Fruit fly (Drosophila melanogaster): ENCODE results near the gene Nnf1b.

The Nnf1b gene

dm6 chr2L:845341-846004 is 35.1 kb downstream of the Nnf1b start (continued):
- TF ChIP-seq CG33557 (GFP tag; optimal IDR thresholded peaks at IDR 0.05), result no peak
- TF ChIP-seq NK7.1 (GFP tag; optimal IDR thresholded peaks at IDR 0.05), result peak; percentile 83
- TF ChIP-seq Ravus (GFP tag; IDR thresholded peaks at IDR 0.05), result peak; percentile 73
- no peak for TF ChIP-seq vnd (GFP tag; IDR thresholded peaks at IDR 0.05; ENCODE audit: partially characterized antibody)
- no peak for TF ChIP-seq HLH4C (GFP tag; IDR thresholded peaks at IDR 0.05; ENCODE audit: partially characterized antibody)
- TF ChIP-seq zen2 (GFP tag; IDR thresholded peaks at IDR 0.05; ENCODE audit: partially characterized antibody), result no peak
- peak; percentile 72 for TF ChIP-seq CG1233 (GFP tag; optimal IDR thresholded peaks at IDR 0.05)
- TF ChIP-seq Asciz (GFP tag; optimal IDR thresholded peaks at IDR 0.05), result peak; percentile 87
- TF ChIP-seq Tbp (GFP tag; optimal IDR thresholded peaks at IDR 0.05), result no peak
- peak; percentile 31 for TF ChIP-seq CG15696 (tag; optimal IDR thresholded peaks at IDR 0.05)
- peak; percentile 31 for TF ChIP-seq CG3995 (GFP tag; optimal IDR thresholded peaks at IDR 0.05)
- TF ChIP-seq Max (GFP tag; optimal IDR thresholded peaks at IDR 0.05), result peak; percentile 62
- TF ChIP-seq MESR4 (GFP tag; optimal IDR thresholded peaks at IDR 0.05), result peak; percentile 33
- TF ChIP-seq CG3407 (GFP tag; optimal IDR thresholded peaks at IDR 0.05), result peak; percentile 78
- peak; percentile 50 for TF ChIP-seq sima (GFP tag; optimal IDR thresholded peaks at IDR 0.05)
- peak; percentile 85 for TF ChIP-seq Bteb2 (GFP tag; optimal IDR thresholded peaks at IDR 0.05)
- peak; percentile 71 for TF ChIP-seq CG5245 (GFP tag; optimal IDR thresholded peaks at IDR 0.05)
- TF ChIP-seq ERR (GFP tag; optimal IDR thresholded peaks at IDR 0.05), result peak; percentile 85
- peak; percentile 90 for TF ChIP-seq CG15269 (tag; optimal IDR thresholded peaks at IDR 0.05)
- TF ChIP-seq tx (GFP tag; optimal IDR thresholded peaks at IDR 0.05), result peak; percentile 88
- TF ChIP-seq fd64A (GFP tag; optimal IDR thresholded peaks at IDR 0.05), result peak; percentile 63
- peak; percentile 80 for TF ChIP-seq fu2 (GFP tag; optimal IDR thresholded peaks at IDR 0.05)
- TF ChIP-seq seq (GFP tag; IDR thresholded peaks at IDR 0.05), result peak; percentile 81
- TF ChIP-seq CG34224 (GFP tag; IDR thresholded peaks at IDR 0.05; ENCODE audit: partially characterized antibody), result no peak
- TF ChIP-seq hth (optimal IDR thresholded peaks at IDR 0.05), result no peak
- peak; percentile 66 for TF ChIP-seq NC2α (GFP tag; optimal IDR thresholded peaks at IDR 0.05)
- TF ChIP-seq CG8089 (GFP tag; optimal IDR thresholded peaks at IDR 0.05), result peak; percentile 83
- TF ChIP-seq Sox100B (GFP tag; optimal IDR thresholded peaks at IDR 0.05), result peak; percentile 73
- peak; percentile 66 for TF ChIP-seq CG9727 (GFP tag; optimal IDR thresholded peaks at IDR 0.05)
- peak; percentile 90 for TF ChIP-seq CG34422 (GFP tag; IDR thresholded peaks at IDR 0.05)
- TF ChIP-seq CG17361 (GFP tag; IDR thresholded peaks at IDR 0.05), result peak; percentile 71; the same call in 2 of the 3 replicates
- peak; percentile 78 for TF ChIP-seq odd (GFP tag; optimal IDR thresholded peaks at IDR 0.05)
- TF ChIP-seq schlank (tag; optimal IDR thresholded peaks at IDR 0.05), result peak; percentile 79
- TF ChIP-seq CG9876 (GFP tag; optimal IDR thresholded peaks at IDR 0.05), result peak; percentile 72
- TF ChIP-seq CG4360 (GFP tag; IDR thresholded peaks at IDR 0.05), result peak; percentile 63
- no peak for TF ChIP-seq Dp (GFP tag; optimal IDR thresholded peaks at IDR 0.05)
- peak; percentile 85 for TF ChIP-seq shn (GFP tag; optimal IDR thresholded peaks at IDR 0.05)
- TF ChIP-seq grau (tag; optimal IDR thresholded peaks at IDR 0.05), result peak; percentile 86
- peak; percentile 84 for TF ChIP-seq Hr3 (GFP tag; optimal IDR thresholded peaks at IDR 0.05)
- TF ChIP-seq crp (GFP tag; optimal IDR thresholded peaks at IDR 0.05), result peak in 1 of 2 experiments; percentile 64
- TF ChIP-seq fru (optimal IDR thresholded peaks at IDR 0.05), result no peak
- TF ChIP-seq CG13296 (GFP tag; optimal IDR thresholded peaks at IDR 0.05), result peak; percentile 82
- peak; percentile 80 for TF ChIP-seq dm (GFP tag; optimal IDR thresholded peaks at IDR 0.05)
- TF ChIP-seq insv (GFP tag; optimal IDR thresholded peaks at IDR 0.05), result peak in 1 of 2 experiments; percentile 30
- TF ChIP-seq CG2116 (GFP tag; optimal IDR thresholded peaks at IDR 0.05), result peak; percentile 21
- TF ChIP-seq Lim3 (GFP tag; IDR thresholded peaks at IDR 0.05), result peak; percentile 66
- TF ChIP-seq CG9609 (GFP tag; optimal IDR thresholded peaks at IDR 0.05), result peak; percentile 88
- peak; percentile 66 for TF ChIP-seq jing (GFP tag; optimal IDR thresholded peaks at IDR 0.05)
- no peak for TF ChIP-seq hkb (optimal IDR thresholded peaks at IDR 0.05)
- TF ChIP-seq hkb (GFP tag; IDR thresholded peaks at IDR 0.05), result peak; percentile 92
- no peak for TF ChIP-seq gfzf (GFP tag; optimal IDR thresholded peaks at IDR 0.05)

Data from whole organism, embryonic.